Worm (Caenorhabditis elegans): ENCODE data around the gene his-6.

his-6 gene

DNA sequence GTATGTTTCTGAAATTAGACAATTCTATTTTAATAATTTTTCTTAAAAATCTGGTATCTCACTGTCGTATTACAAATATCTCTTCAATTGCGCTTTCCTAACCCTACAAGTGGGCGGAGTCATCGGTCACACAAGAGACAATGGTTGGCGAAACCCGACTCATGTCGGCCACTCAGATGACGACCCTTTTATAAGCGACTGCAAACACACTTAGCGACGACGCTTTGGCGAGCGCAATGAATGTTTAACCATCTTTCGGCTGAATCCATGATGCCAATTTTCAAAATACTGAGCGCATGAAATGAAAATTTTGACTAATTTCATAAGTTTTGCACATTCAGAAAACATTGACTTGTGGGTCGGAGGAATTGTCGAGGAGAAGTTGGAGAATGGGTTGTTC is 34.4 kb downstream of the his-6 start (continued):
- peak; percentile 98 for TF ChIP-seq ceh-43 (GFP tag; optimal IDR thresholded peaks at IDR 0.05)

DNA sequence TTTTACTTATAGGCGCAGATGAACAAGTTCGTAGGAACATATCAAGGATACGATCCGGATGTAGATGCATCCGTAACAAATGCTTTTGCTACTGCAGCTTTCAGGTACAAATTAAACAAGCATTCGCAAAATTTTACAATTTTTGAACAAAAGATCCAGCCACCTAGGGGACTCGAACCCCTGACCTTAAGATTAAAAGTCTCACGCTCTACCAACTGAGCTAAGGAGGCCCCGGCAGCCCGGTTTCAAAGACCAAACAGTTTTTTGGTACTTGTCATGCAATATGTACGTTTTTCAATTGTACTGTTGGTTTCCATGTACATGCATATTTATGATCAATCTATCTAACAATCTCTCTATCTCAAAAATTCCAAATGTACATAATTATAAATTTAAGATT is 35.4 kb downstream of the his-6 start:
- no peak for TF ChIP-seq mep-1 (tag; optimal IDR thresholded peaks at IDR 0.05)
- no peak for TF ChIP-seq hlh-1 (tag; optimal IDR thresholded peaks at IDR 0.05)
- no peak for TF ChIP-seq mab-5 (tag; optimal IDR thresholded peaks at IDR 0.05)
- TF ChIP-seq tbx-8 (GFP tag; optimal IDR thresholded peaks at IDR 0.05): no peak
- no peak for TF ChIP-seq unc-39 (tag; optimal IDR thresholded peaks at IDR 0.05)
- TF ChIP-seq zip-8 (tag; optimal IDR thresholded peaks at IDR 0.05): no peak
- no peak for TF ChIP-seq pha-4 (tag; optimal IDR thresholded peaks at IDR 0.05)
- no peak for TF ChIP-seq nhr-2 (tag; optimal IDR thresholded peaks at IDR 0.05)
- no peak for TF ChIP-seq nhr-28 (tag; optimal IDR thresholded peaks at IDR 0.05)
- TF ChIP-seq ham-2 (GFP tag; optimal IDR thresholded peaks at IDR 0.05): no peak

DNA sequence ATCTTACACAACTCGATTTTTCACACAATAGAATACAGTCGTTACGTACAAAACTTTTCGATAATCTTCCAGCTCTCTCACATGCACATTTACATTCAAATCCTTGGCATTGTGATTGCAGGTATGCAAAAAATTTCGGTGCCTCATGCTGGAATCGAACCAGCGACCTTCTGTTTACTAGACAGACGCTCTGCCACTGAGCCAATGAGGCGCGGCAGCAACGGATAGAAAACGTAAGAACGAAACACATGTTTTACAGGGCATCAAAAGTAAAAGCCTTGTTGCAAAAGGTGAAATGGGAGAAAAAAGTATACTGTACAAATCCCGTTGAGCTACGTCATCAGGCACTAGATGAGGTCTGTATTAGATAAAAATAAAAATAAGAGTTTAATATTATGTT is 38.8 kb downstream of the his-6 start:
- TF ChIP-seq elt-3 (tag; optimal IDR thresholded peaks at IDR 0.05) (no peak), ham-2 (GFP tag; optimal IDR thresholded peaks at IDR 0.05) (no peak), bed-3 (GFP tag; optimal IDR thresholded peaks at IDR 0.05) (no peak), ces-1 (GFP tag; optimal IDR thresholded peaks at IDR 0.05) (no peak), nhr-28 (tag; optimal IDR thresholded peaks at IDR 0.05) (no peak), pha-4 (tag; optimal IDR thresholded peaks at IDR 0.05) (no peak), lsy-2 (tag; optimal IDR thresholded peaks at IDR 0.05) (no peak), lin-13 (tag; optimal IDR thresholded peaks at IDR 0.05) (no peak), lin-32 (GFP tag; optimal IDR thresholded peaks at IDR 0.05) (no peak), ceh-39 (tag; optimal IDR thresholded peaks at IDR 0.05) (no peak), mep-1 (tag; optimal IDR thresholded peaks at IDR 0.05) (no peak), ztf-11 (tag; optimal IDR thresholded peaks at IDR 0.05) (no peak), nhr-2 (tag; optimal IDR thresholded peaks at IDR 0.05) (no peak)

DNA sequence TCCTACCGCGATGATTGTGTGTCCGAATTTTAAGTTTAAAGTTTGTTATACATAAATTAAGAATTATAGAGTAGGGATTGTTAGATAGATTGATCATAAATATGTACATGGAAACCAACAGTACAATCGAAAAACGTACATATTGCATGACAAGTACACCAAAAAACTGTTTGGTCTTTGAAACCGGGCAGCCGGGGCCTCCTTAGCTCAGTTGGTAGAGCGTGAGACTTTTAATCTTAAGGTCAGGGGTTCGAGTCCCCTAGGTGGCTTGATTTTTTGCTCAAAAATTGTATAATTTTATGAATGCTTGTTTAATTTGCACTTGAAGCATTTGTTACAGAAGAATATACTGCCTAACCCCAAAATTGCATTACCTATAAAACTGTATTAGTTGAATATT is 39.7 kb downstream of the his-6 start:
- TF ChIP-seq nhr-237 (tag; optimal IDR thresholded peaks at IDR 0.05): no peak
- TF ChIP-seq mls-2 (tag; optimal IDR thresholded peaks at IDR 0.05): no peak
- TF ChIP-seq sem-2 (GFP tag; optimal IDR thresholded peaks at IDR 0.05): no peak
- TF ChIP-seq nhr-28 (tag; optimal IDR thresholded peaks at IDR 0.05): no peak
- TF ChIP-seq hlh-1 (tag; optimal IDR thresholded peaks at IDR 0.05): no peak
- TF ChIP-seq ham-2 (GFP tag; optimal IDR thresholded peaks at IDR 0.05): no peak
- TF ChIP-seq nhr-12 (tag; optimal IDR thresholded peaks at IDR 0.05): no peak
- TF ChIP-seq flh-1 (GFP tag; optimal IDR thresholded peaks at IDR 0.05): no peak
- no peak for TF ChIP-seq snpc-4 (tag; optimal IDR thresholded peaks at IDR 0.05)
- no peak for TF ChIP-seq ztf-11 (tag; optimal IDR thresholded peaks at IDR 0.05)
- no peak for TF ChIP-seq pha-4 (tag; optimal IDR thresholded peaks at IDR 0.05)
- no peak for TF ChIP-seq ceh-83 (GFP tag; optimal IDR thresholded peaks at IDR 0.05)
- TF ChIP-seq M03D4.4 (tag; optimal IDR thresholded peaks at IDR 0.05): no peak
- TF ChIP-seq elt-3 (tag; optimal IDR thresholded peaks at IDR 0.05): no peak
- TF ChIP-seq nhr-2 (tag; optimal IDR thresholded peaks at IDR 0.05): no peak

DNA sequence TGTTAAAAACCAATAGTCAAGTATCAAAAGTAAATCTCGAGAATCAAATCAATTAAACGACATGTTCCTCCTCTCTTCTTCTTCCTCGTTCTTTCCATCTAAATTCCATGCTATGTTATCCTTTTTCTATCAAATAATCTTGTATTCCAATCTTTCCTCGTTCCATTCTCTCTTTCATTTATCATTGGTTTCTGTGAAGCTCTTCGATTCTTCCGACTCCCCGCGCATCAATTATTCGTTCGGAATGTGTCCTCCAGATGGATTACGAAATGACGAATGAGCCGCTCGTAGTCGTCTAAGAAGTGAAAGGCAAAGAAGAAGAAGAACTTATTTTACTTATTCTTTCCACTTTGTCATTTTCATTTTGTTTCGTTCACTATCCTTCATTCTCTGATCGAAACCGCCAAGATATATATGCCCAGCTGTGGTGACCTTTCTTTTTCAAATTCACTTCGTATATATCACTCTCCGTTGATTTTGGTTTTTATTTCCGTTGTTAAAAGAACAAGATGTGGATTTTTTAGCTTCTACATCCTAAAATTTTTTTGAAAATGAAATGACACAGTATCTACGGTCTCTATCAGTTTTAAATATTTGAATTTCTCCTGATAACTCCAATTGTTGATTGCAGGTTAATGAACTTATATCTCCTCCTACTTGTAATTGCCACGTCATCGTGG is 40.4 kb downstream of the his-6 start, which contains the start of gene pxn-1:
TSS of gene pxn-1 (plus strand) at position 630 of the 680 bp plus-strand sequence.
- TF ChIP-seq bed-3 (GFP tag; optimal IDR thresholded peaks at IDR 0.05) (no peak), sem-2 (GFP tag; optimal IDR thresholded peaks at IDR 0.05) (no peak), hlh-1 (tag; optimal IDR thresholded peaks at IDR 0.05) (no peak), nhr-76 (tag; optimal IDR thresholded peaks at IDR 0.05) (no peak), ceh-39 (tag; optimal IDR thresholded peaks at IDR 0.05) (no peak), cnd-1 (tag; optimal IDR thresholded peaks at IDR 0.05) (no peak), flh-1 (GFP tag; optimal IDR thresholded peaks at IDR 0.05) (no peak)

All from whole organism, mixed stage, embryonic.